Fruit fly (Drosophila melanogaster): Measurements from ENCODE around the gene CG15482.

DNA sequence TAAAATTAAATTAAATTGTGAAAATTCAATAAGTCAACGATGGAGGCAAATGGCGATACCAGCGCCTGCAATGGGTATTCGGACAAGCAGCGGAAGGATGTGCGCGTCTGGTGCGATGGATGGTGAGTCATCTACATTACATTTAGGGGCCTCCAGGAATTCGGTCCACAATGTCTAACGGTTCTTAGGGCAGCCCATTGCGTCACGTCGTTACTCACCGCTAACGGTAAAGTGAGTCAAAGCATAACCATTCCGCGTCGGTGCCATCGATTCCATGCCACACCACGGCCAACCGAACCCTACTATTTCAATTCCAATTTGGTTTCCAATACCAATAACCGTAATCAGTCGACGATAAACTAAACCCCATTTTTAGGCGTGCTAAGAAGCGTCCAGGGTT is 7.5 kb downstream of the CG15482 start:
- TF ChIP-seq EcR (GFP tag; optimal IDR thresholded peaks at IDR 0.05) = no peak
- TF ChIP-seq psq (optimal IDR thresholded peaks at IDR 0.05) = no peak
- no peak for TF ChIP-seq CG8478 (optimal IDR thresholded peaks at IDR 0.05)
- no peak for TF ChIP-seq pan (optimal IDR thresholded peaks at IDR 0.05)
- TF ChIP-seq usp (GFP tag; optimal IDR thresholded peaks at IDR 0.05) = no peak

Data from whole organism.